Worm (Caenorhabditis elegans) whole organism, L1 larva: ENCODE data around the gene C14B9.3.
A peak's percentile ranks its signal among the peaks of the same experiment; 100 is the strongest.

Experiments used
- C04F5.9 ChIP-seq: sonication (generic microtip); optimal IDR thresholded peaks from 2 replicates; lab custom pipeline; 2016; ENCODE audit warnings: missing genetic modification characterization, missing compliant biosample characterization
- C16A3.4 ChIP-seq: fragments of 150-350 bp; optimal IDR thresholded peaks from 2 replicates; lab custom pipeline; 2014; ENCODE audit warnings: missing biosample characterization, missing genetic modification characterization
- C34B4.2 ChIP-seq: sonication (generic microtip); optimal IDR thresholded peaks from 2 replicates; lab custom pipeline; 2017; ENCODE audit warnings: mild to moderate bottlenecking, missing genetic modification characterization, missing compliant biosample characterization
- F16B12.6 ChIP-seq: fragments of 150-350 bp; optimal IDR thresholded peaks from 2 replicates; lab custom pipeline; 2014; ENCODE audit warnings: missing biosample characterization, missing genetic modification characterization
- aha-1 ChIP-seq: fragments of 150-350 bp; optimal IDR thresholded peaks from 2 replicates; lab custom pipeline; 2014; ENCODE audit warnings: missing biosample characterization, missing genetic modification characterization
- ama-1 ChIP-seq: fragments of 150-350 bp; optimal IDR thresholded peaks from 2 replicates; lab custom pipeline; 2014
- ceh-8 ChIP-seq: fragments of 200-800 bp; sonication (Bioruptor generic); optimal IDR thresholded peaks from 2 replicates; lab custom pipeline; 2018; ENCODE audit warnings: mild to moderate bottlenecking, missing genetic modification characterization, moderate library complexity, missing compliant biosample characterization
- ceh-82 ChIP-seq, 3 experiments: fragments of 150-350 bp in 1 of 3; sonication (generic microtip) in 2 of 3; optimal IDR thresholded peaks; 2 replicates each; lab custom pipeline; 2014 to 2017; ENCODE audit warnings: missing biosample characterization in 3 of 3, missing genetic modification characterization in 3 of 3
- dpl-1 ChIP-seq, 3 experiments: fragments of 150-350 bp in 2 of 3; sonication (generic microtip) in 1 of 3; optimal IDR thresholded peaks; 2 replicates each; lab custom pipeline; 2014 to 2017; ENCODE audit warnings: missing biosample characterization in 3 of 3, missing genetic modification characterization in 3 of 3, missing genetic modification reagents in 3 of 3
- dsc-1 ChIP-seq: sonication (generic microtip); optimal IDR thresholded peaks from 2 replicates; lab custom pipeline; 2016; ENCODE audit warnings: mild to moderate bottlenecking, missing genetic modification characterization, missing compliant biosample characterization
- efl-1 ChIP-seq, 4 experiments: fragments of 150-350 bp; optimal IDR thresholded peaks in 3 of 4; peaks in 1 of 4; 1 replicate in 1 of 4; 2 replicates in 3 of 4; lab custom pipeline; 2014; ENCODE audit warnings: missing biosample characterization in 2 of 4, missing genetic modification characterization in 2 of 4, missing genetic modification reagents in 2 of 4
- efl-3 ChIP-seq: fragments of 200-800 bp; sonication (Bioruptor generic); optimal IDR thresholded peaks from 2 replicates; lab custom pipeline; 2018; ENCODE audit warnings: mild to moderate bottlenecking, missing genetic modification characterization, missing compliant biosample characterization
- egl-13 ChIP-seq: sonication (generic microtip); optimal IDR thresholded peaks from 2 replicates; lab custom pipeline; 2016; ENCODE audit warnings: missing genotype, missing genetic modification reagents, missing genetic modification characterization, missing compliant biosample characterization
- elt-2 ChIP-seq: sonication (generic microtip); optimal IDR thresholded peaks from 2 replicates; lab custom pipeline; 2016; ENCODE audit warnings: missing genetic modification characterization, mild to moderate bottlenecking, inconsistent platforms, missing compliant biosample characterization, missing genetic modification reagents
- elt-3 ChIP-seq, 6 experiments: fragments of 150-350 bp in 1 of 6; sonication (generic microtip); optimal IDR thresholded peaks; 2 replicates each; lab custom pipeline; 2017 to 2018; ENCODE audit warnings: missing biosample characterization in 6 of 6, missing genetic modification characterization in 6 of 6, inconsistent platforms in 1 of 6
- ets-5 ChIP-seq: fragments of 200-800 bp; sonication (Bioruptor generic); IDR thresholded peaks from 2 replicates; pipeline ENCODE4 v1.3.6; 2022; ENCODE audit warnings: missing genetic modification characterization, missing compliant biosample characterization
- fkh-10 ChIP-seq: sonication (generic microtip); optimal IDR thresholded peaks from 2 replicates; lab custom pipeline; 2017; ENCODE audit warnings: missing biosample characterization, missing genetic modification reagents, missing genetic modification characterization
- fkh-4 ChIP-seq: sonication (generic microtip); optimal IDR thresholded peaks from 2 replicates; lab custom pipeline; 2016; ENCODE audit warnings: missing compliant biosample characterization, missing genetic modification characterization, borderline replicate concordance
- fkh-8 ChIP-seq: sonication (generic microtip); optimal IDR thresholded peaks from 2 replicates; lab custom pipeline; 2016; ENCODE audit warnings: mild to moderate bottlenecking, missing genetic modification characterization, missing compliant biosample characterization
- fos-1 ChIP-seq: fragments of 150-350 bp; optimal IDR thresholded peaks from 2 replicates; lab custom pipeline; 2014; ENCODE audit warnings: missing biosample characterization, missing genetic modification characterization
- hlh-17 ChIP-seq: fragments of 200-800 bp; sonication (Bioruptor generic); optimal IDR thresholded peaks from 2 replicates; lab custom pipeline; 2018; ENCODE audit warnings: missing genetic modification characterization, mild to moderate bottlenecking, missing compliant biosample characterization, moderate library complexity, borderline replicate concordance
- hpl-2 ChIP-seq: fragments of 150-350 bp; optimal IDR thresholded peaks from 2 replicates; lab custom pipeline; 2014; ENCODE audit warnings: missing biosample characterization, missing genetic modification reagents, missing genetic modification characterization
- jun-1 ChIP-seq: fragments of 150-350 bp; optimal IDR thresholded peaks from 2 replicates; lab custom pipeline; 2014; ENCODE audit warnings: missing biosample characterization, missing genetic modification reagents, missing genetic modification characterization
- lin-13 ChIP-seq: fragments of 150-350 bp; optimal IDR thresholded peaks from 2 replicates; lab custom pipeline; 2014; ENCODE audit warnings: missing biosample characterization, missing genetic modification reagents, missing genetic modification characterization
- lin-14 ChIP-seq: fragments of 200-800 bp; sonication (Bioruptor generic); optimal IDR thresholded peaks from 2 replicates; lab custom pipeline; 2018; ENCODE audit warnings: mild to moderate bottlenecking, missing genetic modification characterization, moderate library complexity, missing compliant biosample characterization
- lin-15B ChIP-seq: fragments of 150-350 bp; sonication (generic microtip); optimal IDR thresholded peaks from 3 replicates; lab custom pipeline; 2014; ENCODE audit warnings: missing biosample characterization, missing genetic modification characterization
- lin-35 ChIP-seq, 2 experiments: fragments of 150-350 bp; optimal IDR thresholded peaks; 2 replicates each; lab custom pipeline; 2014; ENCODE audit warnings: missing biosample characterization in 2 of 2, missing genetic modification characterization in 2 of 2, missing genetic modification reagents in 2 of 2
- lin-39 ChIP-seq: fragments of 150-350 bp; optimal IDR thresholded peaks from 2 replicates; lab custom pipeline; 2014; ENCODE audit warnings: missing biosample characterization, missing genetic modification reagents, missing genetic modification characterization
- lsy-2 ChIP-seq, 2 experiments: fragments of 150-350 bp; optimal IDR thresholded peaks; 2 replicates each; lab custom pipeline; 2014; ENCODE audit warnings: missing biosample characterization in 2 of 2, missing genetic modification characterization in 2 of 2
- mab-9 ChIP-seq: fragments of 200-800 bp; sonication (Bioruptor generic); IDR thresholded peaks from 2 replicates; pipeline ENCODE4 v1.3.6; 2022; ENCODE audit warnings: missing genetic modification reagents, missing genetic modification characterization, missing compliant biosample characterization
- mef-2 ChIP-seq: fragments of 150-350 bp; optimal IDR thresholded peaks from 2 replicates; lab custom pipeline; 2014; ENCODE audit warnings: missing biosample characterization, missing genetic modification characterization
- nhr-11 ChIP-seq: fragments of 150-350 bp; optimal IDR thresholded peaks from 2 replicates; lab custom pipeline; 2014; ENCODE audit warnings: missing biosample characterization, missing genetic modification characterization
- nhr-12 ChIP-seq: sonication (generic microtip); optimal IDR thresholded peaks from 2 replicates; lab custom pipeline; 2017; ENCODE audit warnings: missing biosample characterization, missing genetic modification characterization
- nhr-19 ChIP-seq: fragments of 200-800 bp; sonication (Bioruptor generic); conservative IDR thresholded peaks from 2 replicates; pipeline ENCODE4 v1.3.6; 2022; ENCODE audit warnings: missing genetic modification characterization, missing compliant biosample characterization
- nhr-20 ChIP-seq: sonication (generic microtip); optimal IDR thresholded peaks from 2 replicates; lab custom pipeline; 2016; ENCODE audit warnings: mild to moderate bottlenecking, missing genetic modification characterization, missing compliant biosample characterization
- nhr-237 ChIP-seq: fragments of 150-350 bp; optimal IDR thresholded peaks from 2 replicates; lab custom pipeline; 2014; ENCODE audit warnings: missing biosample characterization, missing genetic modification characterization
- nhr-28 ChIP-seq: fragments of 150-350 bp; optimal IDR thresholded peaks from 2 replicates; lab custom pipeline; 2014; ENCODE audit warnings: missing biosample characterization, missing genetic modification characterization
- nhr-76 ChIP-seq: sonication (generic microtip); optimal IDR thresholded peaks from 2 replicates; lab custom pipeline; 2017; ENCODE audit warnings: missing biosample characterization, missing genetic modification characterization
- nhr-84 ChIP-seq: sonication (generic microtip); optimal IDR thresholded peaks from 2 replicates; lab custom pipeline; 2017; ENCODE audit warnings: missing biosample characterization, missing genetic modification characterization
- rnt-1 ChIP-seq: sonication (generic microtip); optimal IDR thresholded peaks from 2 replicates; lab custom pipeline; 2016; ENCODE audit warnings: mild to moderate bottlenecking, missing genetic modification characterization, moderate library complexity, missing compliant biosample characterization
- snpc-4 ChIP-seq: fragments of 150-350 bp; optimal IDR thresholded peaks from 2 replicates; lab custom pipeline; 2014; ENCODE audit warnings: missing biosample characterization, missing genetic modification characterization
- snu-23 ChIP-seq: sonication (generic microtip); optimal IDR thresholded peaks from 2 replicates; lab custom pipeline; 2016; ENCODE audit warnings: missing genetic modification characterization, missing compliant biosample characterization
- sox-4 ChIP-seq: sonication (generic microtip); optimal IDR thresholded peaks from 2 replicates; lab custom pipeline; 2016; ENCODE audit warnings: missing genetic modification characterization, missing compliant biosample characterization
- sptf-1 ChIP-seq: fragments of 150-350 bp; optimal IDR thresholded peaks from 2 replicates; lab custom pipeline; 2014; ENCODE audit warnings: missing biosample characterization, missing genetic modification characterization
- swsn-7 ChIP-seq: sonication (generic microtip); optimal IDR thresholded peaks from 2 replicates; lab custom pipeline; 2016; ENCODE audit warnings: missing genetic modification characterization, missing compliant biosample characterization
- tbx-2 ChIP-seq: sonication (generic microtip); optimal IDR thresholded peaks from 2 replicates; lab custom pipeline; 2016; ENCODE audit warnings: missing genetic modification characterization, missing compliant biosample characterization
- unc-130 ChIP-seq: fragments of 150-350 bp; optimal IDR thresholded peaks from 2 replicates; lab custom pipeline; 2017; ENCODE audit warnings: missing biosample characterization, missing genetic modification characterization, inconsistent platforms
- unc-30 ChIP-seq: sonication (generic microtip); optimal IDR thresholded peaks from 2 replicates; lab custom pipeline; 2017; ENCODE audit warnings: missing biosample characterization, missing genetic modification characterization
- unc-62 ChIP-seq: fragments of 150-350 bp; optimal IDR thresholded peaks from 2 replicates; lab custom pipeline; 2014; ENCODE audit warnings: missing biosample characterization, missing genetic modification reagents, missing genetic modification characterization
- unc-86 ChIP-seq: sonication (generic microtip); optimal IDR thresholded peaks from 2 replicates; lab custom pipeline; 2016; ENCODE audit warnings: missing genetic modification characterization, missing compliant biosample characterization
- vab-15 ChIP-seq: sonication (generic microtip); optimal IDR thresholded peaks from 2 replicates; lab custom pipeline; 2017; ENCODE audit warnings: missing genotype, mild to moderate bottlenecking, missing genetic modification characterization, missing compliant biosample characterization
- xbp-1 ChIP-seq: sonication (generic microtip); optimal IDR thresholded peaks from 2 replicates; lab custom pipeline; 2016; ENCODE audit warnings: missing genetic modification characterization, missing compliant biosample characterization
- zip-4 ChIP-seq: fragments of 200-800 bp; sonication (Bioruptor generic); optimal IDR thresholded peaks from 2 replicates; lab custom pipeline; 2018; ENCODE audit warnings: mild to moderate bottlenecking, missing genetic modification characterization, moderate library complexity, missing compliant biosample characterization
- ztf-11 ChIP-seq, 2 experiments: sonication (generic microtip); optimal IDR thresholded peaks; 2 replicates each; lab custom pipeline; 2016 to 2017; ENCODE audit warnings: missing genetic modification characterization in 2 of 2, missing biosample characterization in 1 of 2, missing compliant biosample characterization in 1 of 2

C14B9.3 gene

ce11 chrIII:8106476-8106875 is 2.1 kb upstream of the C14B9.3 start:
- TF ChIP-seq efl-3 (GFP tag; lab: Kevin White, UChicago), result no peak
- no peak for TF ChIP-seq nhr-12
- TF ChIP-seq ceh-82 (tag; optimal IDR thresholded peaks at IDR 0.05; lab: Kevin White, UChicago), result peak; percentile 19 to 54 (median 41)
- no peak for TF ChIP-seq unc-130 (tag; lab: Kevin White, UChicago)
- peak; percentile 61 for TF ChIP-seq rnt-1
- peak; percentile 18 for TF ChIP-seq unc-86 (tag; lab: Kevin White, UChicago)
- TF ChIP-seq efl-1 (optimal IDR thresholded peaks at IDR 0.05; lab: Kevin White, UChicago), result peak; percentile 36 to 51
- peak; percentile 37 to 95 for TF ChIP-seq efl-1 (GFP tag; optimal IDR thresholded peaks at IDR 0.05 in 1 of 2; lab: Kevin White, UChicago)
- TF ChIP-seq nhr-237 (tag; lab: Kevin White, UChicago), result no peak
- no peak for TF ChIP-seq fos-1 (tag; lab: Kevin White, UChicago)
- no peak for TF ChIP-seq egl-13 (tag; lab: Kevin White, UChicago)
- no peak for TF ChIP-seq ceh-8
- no peak for TF ChIP-seq ama-1 (lab: Kevin White, UChicago)
- TF ChIP-seq sptf-1 (tag; lab: Kevin White, UChicago), result no peak
- peak; percentile 51 for TF ChIP-seq nhr-20 (tag; lab: Kevin White, UChicago)
- TF ChIP-seq nhr-84 (tag; lab: Kevin White, UChicago), result no peak
- TF ChIP-seq fkh-10, result peak; percentile 23
- no peak for TF ChIP-seq elt-3 (tag; optimal IDR thresholded peaks at IDR 0.05; lab: Kevin White, UChicago)
- no peak for TF ChIP-seq mab-9
- TF ChIP-seq C04F5.9 (tag; lab: Kevin White, UChicago), result no peak
- TF ChIP-seq nhr-19, result peak; percentile 52; the same call in 1 of the 2 replicates
- TF ChIP-seq vab-15 (tag; lab: Kevin White, UChicago), result peak; percentile 11
- no peak for TF ChIP-seq lin-13 (GFP tag; lab: Kevin White, UChicago)
- no peak for TF ChIP-seq nhr-11 (tag; lab: Kevin White, UChicago)
- TF ChIP-seq ztf-11 (tag; optimal IDR thresholded peaks at IDR 0.05; lab: Kevin White, UChicago), result no peak
- no peak for TF ChIP-seq nhr-76 (tag; lab: Kevin White, UChicago)
- no peak for TF ChIP-seq C34B4.2 (tag; lab: Kevin White, UChicago)
- peak; percentile 60 to 64 for TF ChIP-seq lin-35 (GFP tag; optimal IDR thresholded peaks at IDR 0.05; lab: Kevin White, UChicago)
- TF ChIP-seq fkh-8 (tag; lab: Kevin White, UChicago), result peak; percentile 57
- TF ChIP-seq F16B12.6 (tag; lab: Kevin White, UChicago), result no peak
- peak; percentile 23 for TF ChIP-seq tbx-2 (tag; lab: Kevin White, UChicago)
- TF ChIP-seq nhr-28, result no peak
- no peak for TF ChIP-seq aha-1 (tag; lab: Kevin White, UChicago)
- TF ChIP-seq jun-1 (tag; lab: Kevin White, UChicago), result no peak
- no peak for TF ChIP-seq hlh-17 (GFP tag; lab: Kevin White, UChicago)
- no peak for TF ChIP-seq lin-39
- TF ChIP-seq dpl-1 (GFP tag; optimal IDR thresholded peaks at IDR 0.05; lab: Kevin White, UChicago), result peak in 2 of 3 experiments; percentile 24 to 47
- peak; percentile 61 for TF ChIP-seq dsc-1 (tag; lab: Kevin White, UChicago)
- TF ChIP-seq lsy-2 (tag; optimal IDR thresholded peaks at IDR 0.05; lab: Kevin White, UChicago), result peak; percentile 52 to 68
- TF ChIP-seq snu-23 (GFP tag; lab: Kevin White, UChicago), result peak; percentile 67
- TF ChIP-seq sox-4, result no peak
- TF ChIP-seq snpc-4 (tag; lab: Kevin White, UChicago), result no peak
- TF ChIP-seq C16A3.4, result peak; percentile 39
- peak; percentile 52 for TF ChIP-seq lin-14 (GFP tag; lab: Kevin White, UChicago)
- TF ChIP-seq hpl-2, result no peak
- TF ChIP-seq zip-4 (GFP tag; lab: Kevin White, UChicago), result no peak
- no peak for TF ChIP-seq elt-2 (tag; lab: Kevin White, UChicago)
- TF ChIP-seq mef-2 (tag; lab: Kevin White, UChicago), result no peak
- no peak for TF ChIP-seq unc-30 (tag; lab: Kevin White, UChicago)
- no peak for TF ChIP-seq ets-5 (GFP tag; lab: Robert Waterston, UW)
- peak; percentile 64 for TF ChIP-seq swsn-7 (tag; lab: Kevin White, UChicago)
- TF ChIP-seq fkh-4 (tag; lab: Kevin White, UChicago), result no peak
- no peak for TF ChIP-seq lin-15B (tag; lab: Kevin White, UChicago)
- TF ChIP-seq xbp-1 (tag; lab: Kevin White, UChicago), result peak; percentile 53
- TF ChIP-seq unc-62 (GFP tag; lab: Kevin White, UChicago), result no peak
